Fruit fly (Drosophila melanogaster): ENCODE measurements around the gene chinmo.
A peak's percentile ranks its signal among the peaks of the same experiment; 100 is the strongest.

Gene chinmo

DNA sequence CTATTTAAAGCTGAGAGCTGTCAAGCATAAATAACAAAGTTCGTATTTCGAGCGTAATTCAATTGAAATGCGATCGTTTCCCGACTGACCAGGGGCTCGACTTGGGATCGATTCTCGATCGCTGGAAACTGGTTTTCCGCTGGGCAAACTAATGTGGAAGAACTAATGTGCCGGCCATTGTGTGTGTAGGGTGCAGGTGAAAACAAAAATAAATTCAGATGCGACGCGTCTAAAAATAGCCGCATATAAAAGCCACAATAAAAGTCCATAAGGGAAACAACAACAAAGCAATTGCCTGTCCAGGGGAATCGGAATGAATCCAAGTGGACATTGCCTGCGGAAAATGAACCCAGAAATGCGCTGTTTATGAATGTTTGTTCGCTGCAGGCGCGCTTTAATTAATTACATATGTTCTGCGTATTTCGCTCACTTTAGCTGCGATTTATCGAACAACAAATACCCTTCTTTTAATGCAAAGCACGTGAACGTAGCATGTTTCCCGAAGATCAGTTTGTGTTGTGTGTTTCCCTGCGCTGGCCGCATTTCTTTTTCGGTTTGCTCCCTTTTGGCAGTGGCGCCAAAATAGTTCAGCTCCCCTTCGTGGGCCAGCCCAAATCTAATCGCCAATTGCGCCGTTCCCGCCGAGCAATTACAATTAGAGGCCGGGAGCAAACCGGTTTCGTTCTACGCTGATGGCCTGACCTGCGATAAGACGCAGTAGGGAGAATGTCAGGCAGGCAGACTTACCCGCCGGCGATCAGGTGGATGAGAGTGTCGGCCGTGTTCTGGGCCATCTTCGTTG is 72.3 kb downstream of the chinmo start (continued):
- TF ChIP-seq Sry-β (GFP tag; optimal IDR thresholded peaks at IDR 0.05) (no peak), Dip3 (GFP tag; optimal IDR thresholded peaks at IDR 0.05) (no peak), ap (GFP tag; IDR thresholded peaks at IDR 0.05) (no peak), MBD-R2 (GFP tag; IDR thresholded peaks at IDR 0.05) (no peak), NC2β (GFP tag; optimal IDR thresholded peaks at IDR 0.05) (no peak), ase (GFP tag; IDR thresholded peaks at IDR 0.05) (no peak), jumu (GFP tag; optimal IDR thresholded peaks at IDR 0.05) (no peak), unpg (GFP tag; optimal IDR thresholded peaks at IDR 0.05) (peak; percentile 15), dimm (GFP tag; IDR thresholded peaks at IDR 0.05) (no peak), CG3407 (GFP tag; optimal IDR thresholded peaks at IDR 0.05) (peak; percentile 21), CG7372 (GFP tag; IDR thresholded peaks at IDR 0.05) (no peak), CG1647 (GFP tag; optimal IDR thresholded peaks at IDR 0.05) (no peak), tna (GFP tag; IDR thresholded peaks at IDR 0.05; ENCODE audit: partially characterized antibody) (no peak), CG7987 (GFP tag; optimal IDR thresholded peaks at IDR 0.05) (peak; percentile 53), pum (GFP tag; optimal IDR thresholded peaks at IDR 0.05) (no peak), CG15073 (GFP tag; optimal IDR thresholded peaks at IDR 0.05) (no peak), tap (tag; optimal IDR thresholded peaks at IDR 0.05) (no peak), CG10565 (GFP tag; optimal IDR thresholded peaks at IDR 0.05) (no peak), gfzf (GFP tag; optimal IDR thresholded peaks at IDR 0.05) (no peak), CG10267 (tag; optimal IDR thresholded peaks at IDR 0.05) (no peak), pzg (GFP tag; optimal IDR thresholded peaks at IDR 0.05) (no peak), CG8359 (GFP tag; optimal IDR thresholded peaks at IDR 0.05; ENCODE audit: borderline replicate concordance) (no peak), CG14667 (GFP tag; IDR thresholded peaks at IDR 0.05) (no peak), CG9932 (GFP tag; IDR thresholded peaks at IDR 0.05) (peak; percentile 30), psq (GFP tag; optimal IDR thresholded peaks at IDR 0.05) (no peak), CG6791 (GFP tag; IDR thresholded peaks at IDR 0.05; ENCODE audit: partially characterized antibody) (no peak), zfh1 (GFP tag; IDR thresholded peaks at IDR 0.05) (0 out of 3 replicates have a peak, but pooled peaks have one; percentile 32), fd96Cb (tag; optimal IDR thresholded peaks at IDR 0.05) (no peak), CG13424 (tag; optimal IDR thresholded peaks at IDR 0.05) (peak; percentile 14), CG31224 (GFP tag; IDR thresholded peaks at IDR 0.05) (no peak), Dip2 (GFP tag; IDR thresholded peaks at IDR 0.05) (no peak), CG15601 (tag; optimal IDR thresholded peaks at IDR 0.05) (peak; percentile 65), ind (GFP tag; optimal IDR thresholded peaks at IDR 0.05) (peak; percentile 1), Deaf1 (tag; optimal IDR thresholded peaks at IDR 0.05) (peak; percentile 37), org-1 (GFP tag; optimal IDR thresholded peaks at IDR 0.05) (no peak), Myb (GFP tag; optimal IDR thresholded peaks at IDR 0.05) (no peak), Ada2b (GFP tag; IDR thresholded peaks at IDR 0.05) (no peak), NfI (GFP tag; optimal IDR thresholded peaks at IDR 0.05) (peak; percentile 39), CG16863 (GFP tag; optimal IDR thresholded peaks at IDR 0.05) (no peak), CG4730 (GFP tag; IDR thresholded peaks at IDR 0.05) (no peak), dati (GFP tag; IDR thresholded peaks at IDR 0.05) (no peak), Abd-B (GFP tag; optimal IDR thresholded peaks at IDR 0.05) (no peak), CG10147 (GFP tag; optimal IDR thresholded peaks at IDR 0.05) (no peak), Spps (tag; optimal IDR thresholded peaks at IDR 0.05) (no peak), twi (tag; optimal IDR thresholded peaks at IDR 0.05) (peak; percentile 52), CG7745 (tag; optimal IDR thresholded peaks at IDR 0.05) (no peak), CG12155 (GFP tag; optimal IDR thresholded peaks at IDR 0.05) (no peak), ci (GFP tag; IDR thresholded peaks at IDR 0.05) (peak; percentile 66; the same call in 2 of the 3 replicates), gce (GFP tag; IDR thresholded peaks at IDR 0.05) (no peak), GATAe (GFP tag; conservative IDR thresholded peaks at IDR 0.05) (0 out of 2 replicates have a peak, but pooled peaks have one; percentile 28)
